Worm (Caenorhabditis elegans) whole organism, L3 larva: ENCODE results near the gene rpn-6.2.

Experiments used
- egl-27 ChIP-seq: sonication (generic microtip); optimal IDR thresholded peaks from 4 replicates; lab custom pipeline; 2017; ENCODE audit warnings: missing biosample characterization, missing genetic modification reagents, missing genetic modification characterization
- eor-1 ChIP-seq, 2 experiments: fragments of 150-350 bp; optimal IDR thresholded peaks; 2 replicates each; lab custom pipeline; 2014 to 2018; ENCODE audit warnings: missing biosample characterization in 2 of 2, missing genetic modification characterization in 2 of 2
- nhr-76 ChIP-seq: fragments of 150-350 bp; sonication (generic microtip); optimal IDR thresholded peaks from 5 replicates; lab custom pipeline; 2014; ENCODE audit warnings: missing biosample characterization, missing genetic modification characterization
- pha-4 ChIP-seq: fragments of 150-350 bp; optimal IDR thresholded peaks from 2 replicates; lab custom pipeline; 2014; ENCODE audit warnings: missing biosample characterization, missing genetic modification reagents, missing genetic modification characterization
- tbx-2 ChIP-seq: sonication (generic microtip); optimal IDR thresholded peaks from 2 replicates; lab custom pipeline; 2016; ENCODE audit warnings: mild to moderate bottlenecking, missing genetic modification characterization, missing compliant biosample characterization

DNA sequence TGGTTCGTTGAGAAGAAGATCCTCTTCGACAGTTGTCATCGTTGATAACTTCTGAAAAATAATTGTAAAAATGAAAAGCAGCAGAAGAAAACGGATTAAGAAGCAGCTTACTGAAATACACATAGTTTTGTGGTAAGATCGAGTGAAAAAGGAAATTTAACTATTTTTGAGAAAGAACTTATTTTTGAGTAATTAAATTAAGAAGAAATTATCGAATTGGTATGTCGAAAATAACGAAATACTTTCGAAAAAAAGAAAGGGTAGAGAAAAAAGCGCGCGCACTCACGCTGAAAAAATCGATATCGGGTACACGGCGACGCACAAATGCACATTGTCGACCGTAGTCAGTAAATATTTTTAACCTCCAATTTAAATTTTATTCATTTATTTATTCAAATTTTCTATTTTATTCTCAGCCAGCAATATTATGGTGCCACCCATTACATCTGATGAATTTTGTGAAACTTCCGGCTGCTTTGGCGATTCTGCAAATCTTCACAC is 45.6 kb downstream of the rpn-6.2 start, which contains the start of the genes ZK643.5 and ZK643.2:
- peak; percentile 84 for TF ChIP-seq pha-4 (tag; lab: Kevin White, UChicago)
- no peak for TF ChIP-seq nhr-76 (tag; lab: Kevin White, UChicago)
- TF ChIP-seq eor-1 (tag; optimal IDR thresholded peaks at IDR 0.05; lab: Kevin White, UChicago): no peak
- no peak for TF ChIP-seq tbx-2 (tag; lab: Kevin White, UChicago)
- TF ChIP-seq egl-27 (tag; lab: Kevin White, UChicago): no peak
